Fruit fly (Drosophila melanogaster): ENCODE measurements around the gene CG2685.

DNA sequence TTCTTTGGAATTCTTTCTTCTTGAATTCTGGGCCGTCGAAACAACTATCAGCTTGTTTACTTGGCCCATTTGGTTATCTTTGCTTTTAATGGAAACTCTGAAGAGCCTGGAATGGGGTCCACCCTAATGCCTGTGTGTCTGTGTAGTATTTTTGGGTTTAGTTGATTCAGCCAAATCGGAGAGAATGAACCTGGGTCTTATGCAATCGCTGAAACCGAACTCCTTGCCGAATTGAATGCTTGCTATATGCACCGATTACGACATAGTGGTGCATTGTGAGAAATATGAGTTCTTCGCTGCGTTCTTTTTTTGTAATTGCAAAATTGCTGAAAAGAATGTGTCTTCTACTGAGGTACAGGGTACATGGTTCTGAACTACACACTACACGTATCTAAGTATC lies 26.8 kb downstream of the CG2685 start:
- TF ChIP-seq CG10348 (GFP tag; IDR thresholded peaks at IDR 0.05) (no peak), CG32121 (GFP tag; IDR thresholded peaks at IDR 0.05) (no peak), CG9948 (tag; optimal IDR thresholded peaks at IDR 0.05) (no peak)

Data from whole organism, pupa.